Worm (Caenorhabditis elegans) whole organism, L3 larva: ENCODE data around the gene M163.22.

Experiments
- R02D3.7 ChIP-seq: fragments of 150-350 bp; optimal IDR thresholded peaks from 2 replicates; lab custom pipeline; 2014; ENCODE audit warnings: missing biosample characterization, missing genetic modification characterization
- ZK546.5 ChIP-seq: sonication (generic microtip); optimal IDR thresholded peaks from 2 replicates; lab custom pipeline; 2017; ENCODE audit warnings: missing biosample characterization, missing genetic modification characterization
- aly-2 ChIP-seq: fragments of 150-350 bp; optimal IDR thresholded peaks from 2 replicates; lab custom pipeline; 2014; ENCODE audit warnings: missing biosample characterization, missing genetic modification characterization
- ama-1 ChIP-seq: fragments of 150-350 bp; optimal IDR thresholded peaks from 2 replicates; lab custom pipeline; 2018
- ceh-16 ChIP-seq: sonication (generic microtip); optimal IDR thresholded peaks from 2 replicates; lab custom pipeline; 2017; ENCODE audit warnings: missing biosample characterization, missing genetic modification characterization
- ceh-28 ChIP-seq: fragments of 150-350 bp; optimal IDR thresholded peaks from 2 replicates; lab custom pipeline; 2014; ENCODE audit warnings: missing biosample characterization, missing genetic modification reagents, missing genetic modification characterization
- ceh-82 ChIP-seq: fragments of 150-350 bp; optimal IDR thresholded peaks from 2 replicates; lab custom pipeline; 2014; ENCODE audit warnings: missing biosample characterization, missing genetic modification characterization
- ceh-9 ChIP-seq: sonication (generic microtip); optimal IDR thresholded peaks from 2 replicates; lab custom pipeline; 2018; ENCODE audit warnings: missing biosample characterization, missing genetic modification characterization
- daf-12 ChIP-seq: fragments of 150-350 bp; optimal IDR thresholded peaks from 2 replicates; lab custom pipeline; 2014; ENCODE audit warnings: missing biosample characterization, missing genetic modification reagents, missing genetic modification characterization
- egl-27 ChIP-seq: sonication (generic microtip); optimal IDR thresholded peaks from 4 replicates; lab custom pipeline; 2017; ENCODE audit warnings: missing biosample characterization, missing genetic modification reagents, missing genetic modification characterization
- egl-5 ChIP-seq: fragments of 150-350 bp; optimal IDR thresholded peaks from 2 replicates; lab custom pipeline; 2017; ENCODE audit warnings: missing biosample characterization, missing genetic modification reagents, missing genetic modification characterization, inconsistent platforms
- elt-1 ChIP-seq: fragments of 150-350 bp; optimal IDR thresholded peaks from 2 replicates; lab custom pipeline; 2014; ENCODE audit warnings: missing biosample characterization, missing genetic modification characterization
- elt-2 ChIP-seq: sonication (generic microtip); optimal IDR thresholded peaks from 2 replicates; lab custom pipeline; 2016; ENCODE audit warnings: missing genetic modification reagents, mild to moderate bottlenecking, missing genetic modification characterization, missing compliant biosample characterization
- elt-3 ChIP-seq, 3 experiments: fragments of 150-350 bp in 1 of 3; sonication (generic microtip) in 2 of 3; optimal IDR thresholded peaks; 2 replicates in 2 of 3; 4 replicates in 1 of 3; lab custom pipeline; 2014 to 2017; ENCODE audit warnings: missing biosample characterization in 3 of 3, missing genetic modification characterization in 3 of 3
- eor-1 ChIP-seq, 2 experiments: fragments of 150-350 bp; optimal IDR thresholded peaks; 2 replicates each; lab custom pipeline; 2014 to 2018; ENCODE audit warnings: missing biosample characterization in 2 of 2, missing genetic modification characterization in 2 of 2
- fkh-10 ChIP-seq: sonication (generic microtip); optimal IDR thresholded peaks from 2 replicates; lab custom pipeline; 2017; ENCODE audit warnings: missing biosample characterization, missing genetic modification reagents, missing genetic modification characterization
- fkh-2 ChIP-seq: fragments of 150-350 bp; optimal IDR thresholded peaks from 2 replicates; lab custom pipeline; 2014; ENCODE audit warnings: missing biosample characterization, missing genetic modification reagents, missing genetic modification characterization
- fos-1 ChIP-seq: fragments of 150-350 bp; optimal IDR thresholded peaks from 2 replicates; lab custom pipeline; 2014; ENCODE audit warnings: missing biosample characterization, missing genetic modification characterization
- hmg-11 ChIP-seq: sonication (generic microtip); optimal IDR thresholded peaks from 2 replicates; lab custom pipeline; 2016; ENCODE audit warnings: missing genetic modification characterization, missing compliant biosample characterization
- jun-1 ChIP-seq: fragments of 150-350 bp; optimal IDR thresholded peaks from 2 replicates; lab custom pipeline; 2014; ENCODE audit warnings: missing biosample characterization, missing genetic modification reagents, missing genetic modification characterization
- lin-15B ChIP-seq: fragments of 150-350 bp; optimal IDR thresholded peaks from 2 replicates; lab custom pipeline; 2014; ENCODE audit warnings: missing biosample characterization, missing genetic modification characterization
- lin-39 ChIP-seq: fragments of 150-350 bp; optimal IDR thresholded peaks from 2 replicates; lab custom pipeline; 2018; ENCODE audit warnings: missing biosample characterization, missing genetic modification reagents, missing genetic modification characterization
- lsy-12 ChIP-seq: sonication (generic microtip); optimal IDR thresholded peaks from 2 replicates; lab custom pipeline; 2016; ENCODE audit warnings: mild to moderate bottlenecking, missing genetic modification characterization, missing compliant biosample characterization
- mdl-1 ChIP-seq: fragments of 150-350 bp; optimal IDR thresholded peaks from 2 replicates; lab custom pipeline; 2014; ENCODE audit warnings: missing biosample characterization, missing genetic modification characterization
- mml-1 ChIP-seq: fragments of 150-350 bp; sonication (generic microtip); optimal IDR thresholded peaks from 3 replicates; lab custom pipeline; 2014; ENCODE audit warnings: missing biosample characterization, missing genetic modification characterization
- nfya-1 ChIP-seq: sonication (generic microtip); optimal IDR thresholded peaks from 2 replicates; lab custom pipeline; 2017; ENCODE audit warnings: missing genetic modification characterization, mild to moderate bottlenecking, missing compliant biosample characterization, antibody characterized with exemption, moderate library complexity; ENCODE audit not compliant: insufficient read depth
- nhr-11 ChIP-seq: fragments of 150-350 bp; optimal IDR thresholded peaks from 2 replicates; lab custom pipeline; 2014; ENCODE audit warnings: missing biosample characterization, missing genetic modification characterization
- nhr-12 ChIP-seq: fragments of 150-350 bp; optimal IDR thresholded peaks from 2 replicates; lab custom pipeline; 2014; ENCODE audit warnings: missing biosample characterization, missing genetic modification characterization
- nhr-23 ChIP-seq: fragments of 150-350 bp; optimal IDR thresholded peaks from 2 replicates; lab custom pipeline; 2014; ENCODE audit warnings: missing biosample characterization, missing genetic modification reagents, missing genetic modification characterization
- nhr-237 ChIP-seq: fragments of 150-350 bp; optimal IDR thresholded peaks from 2 replicates; lab custom pipeline; 2014; ENCODE audit warnings: missing biosample characterization, missing genetic modification characterization
- nhr-25 ChIP-seq: sonication (generic microtip); optimal IDR thresholded peaks from 2 replicates; lab custom pipeline; 2017; ENCODE audit warnings: missing biosample characterization, missing genetic modification characterization
- nhr-28 ChIP-seq: fragments of 150-350 bp; optimal IDR thresholded peaks from 2 replicates; lab custom pipeline; 2014; ENCODE audit warnings: missing biosample characterization, missing genetic modification characterization
- nhr-43 ChIP-seq: sonication (generic microtip); optimal IDR thresholded peaks from 2 replicates; lab custom pipeline; 2016; ENCODE audit warnings: mild to moderate bottlenecking, missing genetic modification characterization, missing compliant biosample characterization; ENCODE audit not compliant: poor library complexity, severe bottlenecking
- nhr-67 ChIP-seq: fragments of 150-350 bp; optimal IDR thresholded peaks from 2 replicates; lab custom pipeline; 2014; ENCODE audit warnings: missing biosample characterization, missing genetic modification characterization
- nhr-76 ChIP-seq: fragments of 150-350 bp; sonication (generic microtip); optimal IDR thresholded peaks from 5 replicates; lab custom pipeline; 2014; ENCODE audit warnings: missing biosample characterization, missing genetic modification characterization
- nhr-77 ChIP-seq: fragments of 150-350 bp; optimal IDR thresholded peaks from 2 replicates; lab custom pipeline; 2014; ENCODE audit warnings: missing biosample characterization, missing genetic modification characterization
- pha-4 ChIP-seq: fragments of 150-350 bp; optimal IDR thresholded peaks from 2 replicates; lab custom pipeline; 2014; ENCODE audit warnings: missing biosample characterization, missing genetic modification reagents, missing genetic modification characterization
- pqm-1 ChIP-seq: fragments of 150-350 bp; optimal IDR thresholded peaks from 2 replicates; lab custom pipeline; 2017; ENCODE audit warnings: missing biosample characterization, missing genetic modification characterization, inconsistent platforms
- sea-2 ChIP-seq: fragments of 150-350 bp; sonication (generic microtip); optimal IDR thresholded peaks from 4 replicates; lab custom pipeline; 2014; ENCODE audit warnings: missing biosample characterization, missing genetic modification reagents, missing genetic modification characterization
- skn-1 ChIP-seq: fragments of 150-350 bp; optimal IDR thresholded peaks from 2 replicates; lab custom pipeline; 2014; ENCODE audit warnings: missing biosample characterization, missing genetic modification characterization
- snpc-4 ChIP-seq: fragments of 150-350 bp; optimal IDR thresholded peaks from 2 replicates; lab custom pipeline; 2014; ENCODE audit warnings: missing biosample characterization, missing genetic modification characterization
- tbx-2 ChIP-seq: sonication (generic microtip); optimal IDR thresholded peaks from 2 replicates; lab custom pipeline; 2016; ENCODE audit warnings: mild to moderate bottlenecking, missing genetic modification characterization, missing compliant biosample characterization
- unc-39 ChIP-seq: sonication (generic microtip); optimal IDR thresholded peaks from 4 replicates; lab custom pipeline; 2017; ENCODE audit warnings: missing biosample characterization, missing genetic modification characterization
- unc-62 ChIP-seq: fragments of 150-350 bp; sonication (generic microtip); optimal IDR thresholded peaks from 4 replicates; lab custom pipeline; 2014; ENCODE audit warnings: missing biosample characterization, missing genetic modification reagents, missing genetic modification characterization
- zag-1 ChIP-seq: fragments of 150-350 bp; optimal IDR thresholded peaks from 2 replicates; lab custom pipeline; 2014; ENCODE audit warnings: missing biosample characterization, missing genetic modification characterization
- ztf-11 ChIP-seq: fragments of 150-350 bp; optimal IDR thresholded peaks from 2 replicates; lab custom pipeline; 2014; ENCODE audit warnings: missing biosample characterization, missing genetic modification characterization
- ztf-4 ChIP-seq: fragments of 150-350 bp; optimal IDR thresholded peaks from 2 replicates; lab custom pipeline; 2014; ENCODE audit warnings: missing biosample characterization, missing genetic modification characterization

M163.22 gene

DNA sequence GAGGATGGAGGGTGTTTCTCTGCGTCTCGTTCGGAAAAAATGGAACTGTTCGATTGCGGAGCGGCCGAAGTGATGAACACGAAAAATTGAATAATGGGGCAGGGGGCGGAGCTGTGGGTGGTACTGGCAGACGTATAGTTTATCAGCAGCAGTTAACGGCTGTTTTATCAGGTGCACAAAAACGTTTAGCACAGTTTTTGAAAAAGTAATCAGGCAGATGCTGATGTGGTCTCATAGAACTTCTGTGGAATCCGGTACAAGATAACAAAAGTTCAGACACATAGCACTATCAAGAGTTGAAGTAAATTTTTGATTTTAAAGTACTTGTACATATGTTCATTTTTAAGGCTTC lies 38.8 kb downstream of the M163.22 start:
- TF ChIP-seq ama-1 (lab: Kevin White, UChicago) (no peak), lin-15B (tag; lab: Kevin White, UChicago) (no peak), ceh-82 (tag; lab: Kevin White, UChicago) (no peak), ztf-11 (no peak), ceh-16 (tag; lab: Kevin White, UChicago) (no peak), pha-4 (tag; lab: Kevin White, UChicago) (no peak), elt-2 (tag; lab: Kevin White, UChicago) (peak; percentile 87), nhr-67 (tag; lab: Kevin White, UChicago) (no peak), egl-27 (tag; lab: Kevin White, UChicago) (no peak), mml-1 (tag; lab: Kevin White, UChicago) (no peak), eor-1 (tag; optimal IDR thresholded peaks at IDR 0.05; lab: Kevin White, UChicago) (no peak), jun-1 (tag; lab: Kevin White, UChicago) (peak; percentile 34), fkh-10 (GFP tag; lab: Kevin White, UChicago) (no peak), nhr-25 (tag; lab: Kevin White, UChicago) (no peak), pqm-1 (tag; lab: Kevin White, UChicago) (peak; percentile 40), nhr-43 (no peak), egl-5 (no peak), sea-2 (GFP tag; lab: Kevin White, UChicago) (no peak), ceh-28 (tag; lab: Kevin White, UChicago) (no peak), unc-62 (GFP tag; lab: Kevin White, UChicago) (no peak), fos-1 (no peak), nhr-77 (tag; lab: Kevin White, UChicago) (no peak), mdl-1 (tag; lab: Kevin White, UChicago) (no peak)
- TF ChIP-seq, all 47 proteins: peak for 3

DNA sequence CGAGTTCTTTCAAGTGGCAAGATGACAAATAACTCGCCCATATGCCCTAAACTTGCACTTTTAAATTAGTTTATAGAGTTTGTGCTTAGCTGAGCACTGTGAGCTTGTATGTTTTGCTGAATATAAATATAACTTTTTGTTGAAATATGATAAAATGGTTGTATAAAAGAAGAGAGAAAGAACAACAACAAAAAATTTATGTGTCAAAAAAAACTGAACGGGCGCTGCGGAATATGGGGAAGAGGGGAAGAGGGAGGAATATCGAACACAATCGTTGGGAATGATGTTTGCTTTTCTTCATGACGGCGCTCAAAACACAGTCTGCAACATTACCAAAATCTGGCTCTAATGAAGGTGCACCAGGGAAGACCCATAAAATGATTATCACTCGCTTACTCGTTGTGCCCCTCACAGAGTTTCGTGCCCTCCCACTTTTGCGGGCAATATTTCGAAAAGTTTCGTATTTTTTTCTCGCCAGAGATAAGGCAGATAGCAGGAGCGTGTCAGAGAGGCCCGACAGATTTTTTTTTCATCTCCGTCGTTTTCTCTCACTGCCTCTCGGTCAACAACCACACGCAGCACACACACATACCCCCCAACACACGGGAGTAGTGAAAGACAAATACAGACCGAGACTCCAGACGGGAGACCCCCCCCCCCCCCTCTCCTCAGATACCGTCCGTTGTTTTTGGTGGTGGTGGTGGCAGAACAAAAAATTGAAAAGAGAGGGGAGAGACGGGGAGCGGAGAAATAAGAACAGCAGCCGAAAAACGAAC lies 40.1 kb downstream of the M163.22 start:
- TF ChIP-seq R02D3.7 (tag; lab: Kevin White, UChicago) (peak; percentile 33), nhr-77 (tag; lab: Kevin White, UChicago) (peak; percentile 56), egl-27 (tag; lab: Kevin White, UChicago) (peak; percentile 50), egl-5 (no peak), ztf-11 (no peak), elt-2 (tag; lab: Kevin White, UChicago) (peak; percentile 94), elt-3 (tag; optimal IDR thresholded peaks at IDR 0.05; lab: Kevin White, UChicago) (peak in 2 of 3 experiments; percentile 28 to 70), lsy-12 (tag; lab: Kevin White, UChicago) (no peak), ZK546.5 (no peak), unc-62 (GFP tag; lab: Kevin White, UChicago) (no peak), ceh-28 (tag; lab: Kevin White, UChicago) (no peak), nhr-12 (no peak), nhr-237 (tag; lab: Kevin White, UChicago) (no peak), fkh-10 (GFP tag; lab: Kevin White, UChicago) (no peak), mml-1 (tag; lab: Kevin White, UChicago) (no peak), ceh-9 (tag; lab: Kevin White, UChicago) (no peak), lin-15B (tag; lab: Kevin White, UChicago) (no peak), ama-1 (lab: Kevin White, UChicago) (no peak), nfya-1 (tag; lab: Kevin White, UChicago) (no peak), pha-4 (tag; lab: Kevin White, UChicago) (peak; percentile 94), jun-1 (tag; lab: Kevin White, UChicago) (peak; percentile 66), aly-2 (tag; lab: Kevin White, UChicago) (no peak), eor-1 (tag; optimal IDR thresholded peaks at IDR 0.05; lab: Kevin White, UChicago) (no peak), hmg-11 (tag; lab: Kevin White, UChicago) (peak; percentile 35), mdl-1 (tag; lab: Kevin White, UChicago) (peak; percentile 30), ceh-82 (tag; lab: Kevin White, UChicago) (no peak), daf-12 (tag; lab: Kevin White, UChicago) (no peak), fos-1 (no peak), tbx-2 (tag; lab: Kevin White, UChicago) (no peak), nhr-23 (tag; lab: Kevin White, UChicago) (no peak), skn-1 (tag; lab: Kevin White, UChicago) (no peak), ceh-16 (tag; lab: Kevin White, UChicago) (no peak), unc-39 (tag; lab: Kevin White, UChicago) (no peak), ztf-4 (tag; lab: Kevin White, UChicago) (no peak), nhr-43 (no peak), nhr-25 (tag; lab: Kevin White, UChicago) (no peak), lin-39 (tag; lab: Kevin White, UChicago) (no peak), elt-1 (tag; lab: Kevin White, UChicago) (no peak), zag-1 (tag; lab: Kevin White, UChicago) (no peak), nhr-76 (tag; lab: Kevin White, UChicago) (no peak), nhr-28 (no peak), snpc-4 (no peak), fkh-2 (tag; lab: Kevin White, UChicago) (no peak), sea-2 (GFP tag; lab: Kevin White, UChicago) (no peak), nhr-67 (tag; lab: Kevin White, UChicago) (no peak), nhr-11 (tag; lab: Kevin White, UChicago) (no peak), pqm-1 (tag; lab: Kevin White, UChicago) (peak; percentile 66)
